Worm (Caenorhabditis elegans) whole organism, L3 larva: Measurements from ENCODE around the gene F32D8.4.

Experiments used
- egl-27 ChIP-seq: sonication (generic microtip); optimal IDR thresholded peaks from 4 replicates; lab custom pipeline; 2017; ENCODE audit warnings: missing biosample characterization, missing genetic modification reagents, missing genetic modification characterization
- elt-3 ChIP-seq, 3 experiments: fragments of 150-350 bp in 1 of 3; sonication (generic microtip) in 2 of 3; optimal IDR thresholded peaks; 2 replicates in 2 of 3; 4 replicates in 1 of 3; lab custom pipeline; 2014 to 2017; ENCODE audit warnings: missing biosample characterization in 3 of 3, missing genetic modification characterization in 3 of 3
- lin-15B ChIP-seq: fragments of 150-350 bp; optimal IDR thresholded peaks from 2 replicates; lab custom pipeline; 2014; ENCODE audit warnings: missing biosample characterization, missing genetic modification characterization
- lin-39 ChIP-seq: fragments of 150-350 bp; optimal IDR thresholded peaks from 2 replicates; lab custom pipeline; 2018; ENCODE audit warnings: missing biosample characterization, missing genetic modification reagents, missing genetic modification characterization
- mdl-1 ChIP-seq: fragments of 150-350 bp; optimal IDR thresholded peaks from 2 replicates; lab custom pipeline; 2014; ENCODE audit warnings: missing biosample characterization, missing genetic modification characterization
- nhr-11 ChIP-seq: fragments of 150-350 bp; optimal IDR thresholded peaks from 2 replicates; lab custom pipeline; 2014; ENCODE audit warnings: missing biosample characterization, missing genetic modification characterization
- nhr-12 ChIP-seq: fragments of 150-350 bp; optimal IDR thresholded peaks from 2 replicates; lab custom pipeline; 2014; ENCODE audit warnings: missing biosample characterization, missing genetic modification characterization
- nhr-28 ChIP-seq: fragments of 150-350 bp; optimal IDR thresholded peaks from 2 replicates; lab custom pipeline; 2014; ENCODE audit warnings: missing biosample characterization, missing genetic modification characterization
- pqm-1 ChIP-seq: fragments of 150-350 bp; optimal IDR thresholded peaks from 2 replicates; lab custom pipeline; 2017; ENCODE audit warnings: missing biosample characterization, missing genetic modification characterization, inconsistent platforms
- sea-2 ChIP-seq: fragments of 150-350 bp; sonication (generic microtip); optimal IDR thresholded peaks from 4 replicates; lab custom pipeline; 2014; ENCODE audit warnings: missing biosample characterization, missing genetic modification reagents, missing genetic modification characterization
- snpc-4 ChIP-seq: fragments of 150-350 bp; optimal IDR thresholded peaks from 2 replicates; lab custom pipeline; 2014; ENCODE audit warnings: missing biosample characterization, missing genetic modification characterization
- zag-1 ChIP-seq: fragments of 150-350 bp; optimal IDR thresholded peaks from 2 replicates; lab custom pipeline; 2014; ENCODE audit warnings: missing biosample characterization, missing genetic modification characterization
- ztf-11 ChIP-seq: fragments of 150-350 bp; optimal IDR thresholded peaks from 2 replicates; lab custom pipeline; 2014; ENCODE audit warnings: missing biosample characterization, missing genetic modification characterization

DNA sequence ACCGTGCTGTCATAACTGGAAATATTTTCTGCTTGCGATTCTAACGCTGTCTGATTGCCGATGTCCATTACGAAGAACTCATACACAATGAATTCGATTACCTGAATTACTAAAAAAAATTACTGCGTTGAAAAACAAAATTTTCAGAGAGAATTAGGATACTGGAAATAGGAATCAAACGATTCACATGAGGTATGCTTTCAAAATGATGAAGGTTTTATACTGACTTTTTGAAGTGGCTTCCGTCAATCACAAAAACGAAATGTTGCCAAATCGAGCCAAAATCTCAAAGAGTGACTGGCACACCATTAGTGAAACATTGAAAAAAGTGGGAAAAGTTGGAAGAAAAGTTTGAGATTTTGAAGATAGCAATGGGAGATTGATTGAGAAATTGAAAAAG, 15.7 kb upstream of the F32D8.4 start, which contains the start of gene zzz-1:
- TF ChIP-seq ztf-11 (tag; lab: Kevin White, UChicago) (no peak), lin-39 (tag; lab: Kevin White, UChicago) (no peak), nhr-28 (tag; lab: Kevin White, UChicago) (no peak), lin-15B (tag; lab: Kevin White, UChicago) (no peak), nhr-12 (no peak), mdl-1 (tag; lab: Kevin White, UChicago) (no peak), zag-1 (tag; lab: Kevin White, UChicago) (no peak), nhr-11 (tag; lab: Kevin White, UChicago) (no peak), pqm-1 (no peak), egl-27 (tag; lab: Kevin White, UChicago) (no peak), elt-3 (tag; optimal IDR thresholded peaks at IDR 0.05; lab: Kevin White, UChicago) (no peak), sea-2 (no peak), snpc-4 (no peak)
